Worm (Caenorhabditis elegans): ENCODE results near the gene C05B5.17.

DNA sequence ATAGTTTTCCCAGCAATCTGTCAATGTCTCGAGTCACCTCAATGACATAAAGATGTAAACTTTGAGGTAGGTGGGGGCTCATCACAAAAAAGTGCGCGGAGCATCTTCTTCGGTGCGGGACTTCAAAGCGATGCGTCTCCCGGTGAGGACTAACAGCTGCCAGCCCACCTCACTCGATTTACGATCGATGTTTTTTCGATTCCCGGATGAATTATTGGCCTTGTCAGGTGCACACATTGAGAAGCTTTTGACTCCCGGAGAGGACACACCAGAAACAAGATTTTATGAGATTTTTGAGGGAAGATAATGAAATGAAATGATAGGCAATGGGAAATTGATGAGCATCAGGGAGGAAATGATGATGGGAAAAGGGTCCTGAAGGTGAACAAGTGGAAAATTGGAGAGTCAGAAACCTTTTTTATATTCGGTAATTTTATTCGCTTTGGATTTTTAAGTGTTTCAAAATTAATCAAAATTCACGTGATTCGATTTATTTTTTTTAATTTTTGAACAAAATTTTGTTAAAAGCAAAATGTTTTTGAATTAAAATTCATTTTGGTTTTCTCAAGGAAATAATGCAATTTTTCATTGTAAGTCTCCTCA, 12.2 kb downstream of the C05B5.17 start, which contains the start of gene C05B5.12:
- TF ChIP-seq C34F6.9 (tag; optimal IDR thresholded peaks at IDR 0.05) (no peak), snpc-4 (tag; optimal IDR thresholded peaks at IDR 0.05) (no peak), fos-1 (tag; optimal IDR thresholded peaks at IDR 0.05) (no peak), ztf-11 (tag; optimal IDR thresholded peaks at IDR 0.05) (no peak), skn-1 (tag; optimal IDR thresholded peaks at IDR 0.05) (no peak), lin-11 (tag; optimal IDR thresholded peaks at IDR 0.05) (no peak), elt-3 (tag; optimal IDR thresholded peaks at IDR 0.05) (no peak), lin-13 (GFP tag; optimal IDR thresholded peaks at IDR 0.05) (no peak), nhr-77 (tag; optimal IDR thresholded peaks at IDR 0.05) (no peak), ceh-82 (tag; optimal IDR thresholded peaks at IDR 0.05) (no peak), ama-1 (optimal IDR thresholded peaks at IDR 0.05) (no peak), egl-27 (tag; optimal IDR thresholded peaks at IDR 0.05) (no peak), blmp-1 (tag; optimal IDR thresholded peaks at IDR 0.05; ENCODE audit: insufficient read depth) (no peak), aly-2 (tag; optimal IDR thresholded peaks at IDR 0.05) (no peak)
